Fruit fly (Drosophila melanogaster): ENCODE results near the gene Pc.

dm6 chr3L:21300280-21300679 lies 17.5 kb downstream of the Pc start, which contains the start of gene Cpr78Cc:
- no peak for TF ChIP-seq Dfd (GFP tag; optimal IDR thresholded peaks at IDR 0.05)
- TF ChIP-seq Hnf4 (GFP tag; optimal IDR thresholded peaks at IDR 0.05) = no peak
- TF ChIP-seq rgr (GFP tag; optimal IDR thresholded peaks at IDR 0.05) = no peak
- TF ChIP-seq h (GFP tag; optimal IDR thresholded peaks at IDR 0.05) = no peak
- no peak for TF ChIP-seq Abd-B (GFP tag; optimal IDR thresholded peaks at IDR 0.05)
- TF ChIP-seq dl (GFP tag; optimal IDR thresholded peaks at IDR 0.05; ENCODE audit: insufficient read depth in 1 of 2, partially characterized antibody in 2 of 2) = no peak
- TF ChIP-seq HLH106 (tag; optimal IDR thresholded peaks at IDR 0.05) = no peak
- no peak for TF ChIP-seq brk (GFP tag; optimal IDR thresholded peaks at IDR 0.05)
